Worm (Caenorhabditis elegans) whole organism, early embryonic: ENCODE data around the gene F53A9.1.

ENCODE experiments used
- B0310.2 ChIP-seq: sonication (generic microtip); optimal IDR thresholded peaks from 2 replicates; lab custom pipeline; 2016; ENCODE audit warnings: mild to moderate bottlenecking, missing genetic modification characterization, missing compliant biosample characterization
- aly-1 ChIP-seq: sonication (generic microtip); optimal IDR thresholded peaks from 2 replicates; lab custom pipeline; 2016; ENCODE audit warnings: missing genetic modification characterization, missing compliant biosample characterization
- ama-1 ChIP-seq: fragments of 150-350 bp; optimal IDR thresholded peaks from 2 replicates; lab custom pipeline; 2014
- ceh-13 ChIP-seq: fragments of 200-800 bp; sonication (Bioruptor generic); optimal IDR thresholded peaks from 2 replicates; lab custom pipeline; 2018; ENCODE audit warnings: mild to moderate bottlenecking, missing genetic modification characterization, missing compliant biosample characterization
- ceh-36 ChIP-seq: sonication (generic microtip); optimal IDR thresholded peaks from 2 replicates; lab custom pipeline; 2016; ENCODE audit warnings: missing genetic modification characterization, inconsistent platforms, missing compliant biosample characterization
- ets-7 ChIP-seq: sonication (generic microtip); optimal IDR thresholded peaks from 2 replicates; lab custom pipeline; 2016; ENCODE audit warnings: missing genotype, missing genetic modification characterization, missing compliant biosample characterization
- flt-1 ChIP-seq: fragments of 200-800 bp; sonication (Bioruptor generic); IDR thresholded peaks from 2 replicates; pipeline ENCODE4 v1.3.6; 2022; ENCODE audit warnings: missing genetic modification characterization, missing compliant biosample characterization
- pes-1 ChIP-seq: fragments of 200-800 bp; sonication (Bioruptor generic); IDR thresholded peaks from 2 replicates; pipeline ENCODE4 v1.3.6; 2022; ENCODE audit warnings: missing genetic modification reagents, missing genetic modification characterization, missing compliant biosample characterization

DNA sequence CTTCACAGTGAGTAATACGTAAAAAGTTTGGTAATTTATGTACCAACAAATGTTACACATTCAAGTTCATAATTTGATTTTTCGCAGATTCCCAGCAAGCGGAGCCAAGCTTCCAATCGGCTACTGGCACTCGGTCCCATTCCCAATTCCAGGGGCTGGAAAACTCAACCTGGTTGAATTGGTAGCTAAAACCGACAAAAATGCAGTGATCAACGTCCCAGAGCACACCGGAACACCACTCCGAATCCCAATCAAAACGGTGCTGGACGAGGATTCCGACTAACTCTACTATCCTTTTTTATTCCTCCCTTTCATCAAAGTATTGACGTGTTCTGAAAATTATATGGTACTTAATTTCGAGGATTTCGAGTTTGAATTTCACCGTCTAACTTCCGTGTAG, 34.1 kb upstream of the F53A9.1 start:
- TF ChIP-seq ama-1, result no peak
- no peak for TF ChIP-seq B0310.2 (tag; lab: Kevin White, UChicago)
- no peak for TF ChIP-seq ceh-36 (tag; lab: Kevin White, UChicago)
- no peak for TF ChIP-seq flt-1
- no peak for TF ChIP-seq pes-1 (GFP tag; lab: Robert Waterston, UW)
- TF ChIP-seq ceh-13 (GFP tag; lab: Kevin White, UChicago), result no peak
- no peak for TF ChIP-seq ets-7
- TF ChIP-seq aly-1, result no peak
